Fruit fly (Drosophila melanogaster) whole organism, embryonic: ENCODE data around the gene ScpX.

Source experiments
- CG10209 ChIP-seq: fragments of 200-800 bp; sonication (Bioruptor generic); optimal IDR thresholded peaks from 3 replicates; lab custom pipeline; 2017; ENCODE audit warnings: missing biosample characterization, mild to moderate bottlenecking, missing genetic modification characterization, missing genetic modification reagents
- CG10267 ChIP-seq: fragments of 200-800 bp; sonication (Bioruptor generic); optimal IDR thresholded peaks from 2 replicates; lab custom pipeline; 2018; ENCODE audit warnings: missing biosample characterization, mild to moderate bottlenecking, missing genetic modification characterization, moderate library complexity
- CG10321 ChIP-seq: fragments of 200-800 bp; sonication (Bioruptor generic); IDR thresholded peaks from 2 replicates; pipeline ENCODE4 v1.3.6; 2022; ENCODE audit warnings: missing biosample characterization, missing genetic modification characterization
- CG10462 ChIP-seq: fragments of 200-800 bp; sonication (Bioruptor generic); optimal IDR thresholded peaks from 2 replicates; lab custom pipeline; 2016; ENCODE audit warnings: missing biosample characterization, missing genetic modification characterization
- CG11398 ChIP-seq: fragments of 200-800 bp; sonication (Bioruptor generic); optimal IDR thresholded peaks from 2 replicates; lab custom pipeline; 2016; ENCODE audit warnings: missing biosample characterization, missing genetic modification characterization
- CG17186 ChIP-seq: fragments of 200-800 bp; sonication (Bioruptor generic); optimal IDR thresholded peaks from 3 replicates; lab custom pipeline; 2017; ENCODE audit warnings: missing biosample characterization, missing genetic modification reagents, missing genetic modification characterization
- CG31441 ChIP-seq: fragments of 200-800 bp; sonication (Bioruptor generic); IDR thresholded peaks from 2 replicates; pipeline ENCODE4 v1.3.6; 2022; ENCODE audit warnings: missing biosample characterization, missing genetic modification characterization
- CG32767 ChIP-seq: fragments of 200-800 bp; sonication (Bioruptor generic); IDR thresholded peaks from 2 replicates; pipeline ENCODE4 v1.3.6; 2022; ENCODE audit warnings: missing biosample characterization, missing genetic modification characterization
- CG3281 ChIP-seq: fragments of 200-800 bp; sonication (Bioruptor generic); optimal IDR thresholded peaks from 3 replicates; lab custom pipeline; 2017; ENCODE audit warnings: missing biosample characterization, mild to moderate bottlenecking, missing genetic modification characterization
- CG6175 ChIP-seq: fragments of 200-800 bp; sonication (Bioruptor generic); IDR thresholded peaks from 3 replicates; pipeline ENCODE4 v1.3.6; 2022; ENCODE audit warnings: missing biosample characterization, missing genetic modification characterization
- CG7357 ChIP-seq: fragments of 200-800 bp; sonication (Bioruptor generic); IDR thresholded peaks from 3 replicates; pipeline ENCODE4 v1.3.6; 2022; ENCODE audit warnings: missing biosample characterization, missing genetic modification characterization
- CG7963 ChIP-seq: fragments of 200-800 bp; sonication (Bioruptor generic); IDR thresholded peaks from 3 replicates; pipeline ENCODE4 v1.3.6; 2022; ENCODE audit warnings: missing biosample characterization, missing genetic modification characterization; ENCODE audit not compliant: partially characterized antibody
- CG8359 ChIP-seq: fragments of 200-800 bp; sonication (Bioruptor generic); optimal IDR thresholded peaks from 2 replicates; lab custom pipeline; 2017; ENCODE audit warnings: missing biosample characterization, mild to moderate bottlenecking, missing genetic modification characterization, borderline replicate concordance
- CG8388 ChIP-seq: fragments of 200-800 bp; sonication (Bioruptor generic); optimal IDR thresholded peaks from 2 replicates; lab custom pipeline; 2019; ENCODE audit warnings: missing biosample characterization, mild to moderate bottlenecking, missing genetic modification characterization, moderate library complexity
- CG9876 ChIP-seq: fragments of 200-800 bp; sonication (Bioruptor generic); optimal IDR thresholded peaks from 2 replicates; lab custom pipeline; 2016; ENCODE audit warnings: missing biosample characterization, missing genetic modification characterization
- Camta ChIP-seq: fragments of 200-800 bp; sonication (Bioruptor generic); optimal IDR thresholded peaks from 2 replicates; lab custom pipeline; 2016; ENCODE audit warnings: missing biosample characterization, missing genetic modification characterization
- Eip74EF ChIP-seq, 2 experiments: fragments of 200-800 bp in 1 of 2; fragments of >200 bp in 1 of 2; sonication (Bioruptor generic) in 1 of 2; optimal IDR thresholded peaks; 2 replicates each; lab custom pipeline; 2017 to 2019; ENCODE audit warnings: missing biosample characterization in 2 of 2, missing genetic modification characterization in 2 of 2, mild to moderate bottlenecking in 1 of 2, moderate library complexity in 1 of 2
- Hr3 ChIP-seq: fragments of 200-800 bp; sonication (Bioruptor generic); optimal IDR thresholded peaks from 3 replicates; lab custom pipeline; 2016; ENCODE audit warnings: missing biosample characterization, missing genetic modification characterization
- Hr78 ChIP-seq, 2 experiments: fragments of 200-800 bp in 1 of 2; fragments of >200 bp in 1 of 2; sonication (Bioruptor generic) in 1 of 2; optimal IDR thresholded peaks; 2 replicates each; lab custom pipeline; 2017 to 2019; ENCODE audit warnings: missing biosample characterization in 2 of 2, missing genetic modification characterization in 2 of 2, mild to moderate bottlenecking in 1 of 2, moderate library complexity in 1 of 2
- Lpt ChIP-seq: fragments of >200 bp; optimal IDR thresholded peaks from 2 replicates; lab custom pipeline; 2018; ENCODE audit warnings: missing biosample characterization, missing genetic modification characterization
- Max ChIP-seq: fragments of 200-800 bp; sonication (Bioruptor generic); optimal IDR thresholded peaks from 2 replicates; lab custom pipeline; 2016; ENCODE audit warnings: missing biosample characterization, mild to moderate bottlenecking, missing genetic modification characterization
- Nf-YB ChIP-seq: fragments of 200-800 bp; sonication (Bioruptor generic); optimal IDR thresholded peaks from 3 replicates; lab custom pipeline; 2019; ENCODE audit warnings: missing biosample characterization, mild to moderate bottlenecking, missing genetic modification characterization, moderate library complexity
- Oaz ChIP-seq: fragments of 200-800 bp; sonication (Bioruptor generic); IDR thresholded peaks from 2 replicates; pipeline ENCODE4 v1.3.6; 2022; ENCODE audit warnings: missing biosample characterization, missing genetic modification characterization
- Poxn ChIP-seq: fragments of 200-800 bp; sonication (Bioruptor generic); IDR thresholded peaks from 2 replicates; pipeline ENCODE4 v1.3.6; 2022; ENCODE audit warnings: missing biosample characterization, missing genetic modification characterization
- Rx ChIP-seq: fragments of 200-800 bp; sonication (Bioruptor generic); IDR thresholded peaks from 2 replicates; pipeline ENCODE4 v1.3.6; 2022; ENCODE audit warnings: missing biosample characterization, missing genetic modification characterization
- Sry-β ChIP-seq: fragments of 200-800 bp; sonication (Bioruptor generic); optimal IDR thresholded peaks from 2 replicates; lab custom pipeline; 2018; ENCODE audit warnings: missing biosample characterization, mild to moderate bottlenecking, missing genetic modification characterization, moderate library complexity
- TFAM ChIP-seq: fragments of 200-800 bp; sonication (Bioruptor generic); optimal IDR thresholded peaks from 2 replicates; lab custom pipeline; 2017; ENCODE audit warnings: missing biosample characterization, missing genetic modification characterization, inconsistent platforms
- ato ChIP-seq: fragments of 200-800 bp; sonication (Bioruptor generic); IDR thresholded peaks from 2 replicates; pipeline ENCODE4 v1.3.6; 2022; ENCODE audit warnings: missing biosample characterization, missing genetic modification characterization; ENCODE audit not compliant: partially characterized antibody
- br ChIP-seq: fragments of >200 bp; optimal IDR thresholded peaks from 2 replicates; lab custom pipeline; 2017
- bsh ChIP-seq, 2 experiments: fragments of 200-800 bp; sonication (Bioruptor generic); optimal IDR thresholded peaks; 2 replicates each; lab custom pipeline; 2017 to 2018; ENCODE audit warnings: mild to moderate bottlenecking in 2 of 2, missing biosample characterization in 2 of 2, missing genetic modification characterization in 2 of 2, moderate library complexity in 1 of 2
- cad ChIP-seq: fragments of >200 bp; optimal IDR thresholded peaks from 2 replicates; lab custom pipeline; 2017; ENCODE audit warnings: missing biosample characterization, missing genetic modification characterization
- chinmo ChIP-seq: fragments of 200-800 bp; sonication (Bioruptor generic); IDR thresholded peaks from 4 replicates; pipeline ENCODE4 v1.3.6; 2022; ENCODE audit warnings: missing biosample characterization, missing genetic modification characterization; ENCODE audit not compliant: partially characterized antibody
- chm ChIP-seq: fragments of 200-800 bp; sonication (Bioruptor generic); IDR thresholded peaks from 2 replicates; pipeline ENCODE4 v1.3.6; 2022; ENCODE audit warnings: missing biosample characterization, missing genetic modification characterization
- crc ChIP-seq: fragments of 200-800 bp; sonication (Bioruptor generic); optimal IDR thresholded peaks from 2 replicates; lab custom pipeline; 2016; ENCODE audit warnings: missing biosample characterization, missing genetic modification characterization
- disco-r ChIP-seq: fragments of 200-800 bp; sonication (Bioruptor generic); optimal IDR thresholded peaks from 2 replicates; lab custom pipeline; 2016; ENCODE audit warnings: missing biosample characterization, missing genetic modification characterization
- jumu ChIP-seq: fragments of 200-800 bp; sonication (Bioruptor generic); optimal IDR thresholded peaks from 3 replicates; lab custom pipeline; 2016; ENCODE audit warnings: missing biosample characterization, missing genetic modification characterization
- lola ChIP-seq, 3 experiments: fragments of >200 bp in 2 of 3; fragments of 200-800 bp in 1 of 3; sonication (Bioruptor generic) in 1 of 3; optimal IDR thresholded peaks; 2 replicates each; lab custom pipeline; 2017 to 2019; ENCODE audit warnings: missing biosample characterization in 3 of 3, missing genetic modification characterization in 3 of 3, mild to moderate bottlenecking in 1 of 3, moderate library complexity in 1 of 3
- luna ChIP-seq: fragments of 200-800 bp; sonication (Bioruptor generic); optimal IDR thresholded peaks from 2 replicates; lab custom pipeline; 2016; ENCODE audit warnings: missing biosample characterization, missing genetic modification characterization
- pho ChIP-seq: fragments of 200-800 bp; sonication (Bioruptor generic); optimal IDR thresholded peaks from 2 replicates; lab custom pipeline; 2016; ENCODE audit warnings: missing biosample characterization, missing genetic modification characterization
- pita ChIP-seq: fragments of 200-800 bp; sonication (Bioruptor generic); optimal IDR thresholded peaks from 2 replicates; lab custom pipeline; 2017; ENCODE audit warnings: missing biosample characterization, mild to moderate bottlenecking, missing genetic modification characterization
- seq ChIP-seq: fragments of 200-800 bp; sonication (Bioruptor generic); IDR thresholded peaks from 2 replicates; pipeline ENCODE4 v1.3.6; 2022; ENCODE audit warnings: missing biosample characterization, missing genetic modification characterization
- slp2 ChIP-seq: fragments of 200-800 bp; sonication (Bioruptor generic); optimal IDR thresholded peaks from 2 replicates; lab custom pipeline; 2016; ENCODE audit warnings: missing biosample characterization, missing genetic modification characterization
- sna ChIP-seq: fragments of 200-800 bp; sonication (Bioruptor generic); IDR thresholded peaks from 2 replicates; pipeline ENCODE4 v1.3.6; 2022; ENCODE audit warnings: missing biosample characterization, missing genetic modification characterization; ENCODE audit not compliant: partially characterized antibody
- tin ChIP-seq: fragments of 200-800 bp; sonication (Bioruptor generic); optimal IDR thresholded peaks from 3 replicates; lab custom pipeline; 2016; ENCODE audit warnings: missing biosample characterization, missing genetic modification characterization
- tna ChIP-seq: fragments of 200-800 bp; sonication (Bioruptor generic); IDR thresholded peaks from 2 replicates; pipeline ENCODE4 v1.3.6; 2022; ENCODE audit warnings: missing biosample characterization, missing genetic modification characterization; ENCODE audit not compliant: partially characterized antibody
- ttk ChIP-seq: fragments of 200-800 bp; sonication (Bioruptor generic); IDR thresholded peaks from 2 replicates; pipeline ENCODE4 v2.1.2; 2022; ENCODE audit warnings: missing biosample characterization, missing genetic modification characterization
- wek ChIP-seq: fragments of 200-800 bp; sonication (Bioruptor generic); optimal IDR thresholded peaks from 3 replicates; lab custom pipeline; 2018; ENCODE audit warnings: missing biosample characterization, mild to moderate bottlenecking, missing genetic modification characterization, moderate library complexity
- z ChIP-seq: fragments of 200-800 bp; sonication (Bioruptor generic); IDR thresholded peaks from 3 replicates; pipeline ENCODE4 v1.3.6; 2022; ENCODE audit warnings: missing biosample characterization, missing genetic modification characterization
- zfh1 ChIP-seq: fragments of 200-800 bp; sonication (Bioruptor generic); IDR thresholded peaks from 3 replicates; pipeline ENCODE4 v1.3.6; 2022; ENCODE audit warnings: missing biosample characterization, missing genetic modification characterization

ScpX gene

DNA sequence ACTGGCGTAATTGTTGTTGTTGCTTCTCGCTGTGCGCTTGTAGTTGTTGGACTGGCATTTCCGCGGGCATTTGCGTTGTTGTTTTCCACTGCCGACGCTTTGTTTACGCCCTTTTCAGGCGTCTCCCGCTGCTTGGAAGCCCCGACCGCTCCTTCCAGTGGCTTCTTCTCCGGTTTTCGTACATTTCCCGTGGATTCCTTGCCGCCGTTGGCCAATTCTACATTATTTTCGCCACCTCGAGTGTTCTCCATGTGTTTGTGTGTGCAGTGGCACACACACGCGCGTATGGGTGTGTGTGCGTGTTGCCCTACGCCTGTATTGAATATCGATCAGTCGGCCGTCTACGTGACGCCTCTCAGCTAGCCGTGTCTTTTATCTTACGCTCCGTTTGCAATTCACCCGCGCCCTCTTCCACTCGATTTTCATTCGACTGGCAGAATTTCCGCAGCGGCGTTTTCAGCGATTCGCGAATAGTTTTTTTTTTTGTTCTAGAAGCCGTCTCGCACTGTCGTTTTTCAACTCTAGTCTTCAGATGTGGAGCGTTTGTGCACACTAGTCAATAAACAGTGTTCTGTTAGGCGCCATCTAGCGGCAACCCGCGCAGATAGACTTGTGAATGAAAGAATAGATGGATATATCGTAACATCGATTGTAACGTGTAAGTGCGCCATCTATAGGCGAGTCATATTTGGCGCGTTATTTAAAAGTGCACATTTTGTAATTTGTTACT lies 8.3 kb downstream of the ScpX start, which contains the start of gene CG10600 (continued):
- TF ChIP-seq sna, result peak; percentile 67
- TF ChIP-seq Sry-β (GFP tag; lab: Kevin White, UChicago), result no peak
- peak; percentile 40 for TF ChIP-seq CG10462 (GFP tag; lab: Kevin White, UChicago)
- TF ChIP-seq CG11398 (GFP tag; lab: Kevin White, UChicago), result peak; percentile 77
- TF ChIP-seq pho (GFP tag; lab: Kevin White, UChicago), result peak; percentile 88
- TF ChIP-seq ato, result peak; percentile 90
- TF ChIP-seq CG10321 (GFP tag; lab: Robert Waterston, UW), result 0 out of 2 replicates have a peak, but pooled peaks have one; percentile 51
- no peak for TF ChIP-seq Lpt
- peak; percentile 47 for TF ChIP-seq Nf-YB (GFP tag; lab: Kevin White, UChicago)
- no peak; the same call in 1 of the 2 replicates for TF ChIP-seq CG31441 (GFP tag; lab: Robert Waterston, UW)
- peak; percentile 98 for TF ChIP-seq CG10267 (tag; lab: Kevin White, UChicago)
- TF ChIP-seq jumu (GFP tag; lab: Kevin White, UChicago), result peak; percentile 92
- peak; percentile 85 for TF ChIP-seq Camta (GFP tag; lab: Kevin White, UChicago)
- TF ChIP-seq tna (GFP tag; lab: Robert Waterston, UW), result peak; percentile 75
- no peak for TF ChIP-seq z
- TF ChIP-seq CG10209 (GFP tag; lab: Kevin White, UChicago), result peak; percentile 78
- peak; percentile 78 for TF ChIP-seq crc (GFP tag; lab: Kevin White, UChicago)
- no peak for TF ChIP-seq Oaz
- TF ChIP-seq luna (GFP tag; lab: Kevin White, UChicago), result peak; percentile 70
- TF ChIP-seq Poxn, result no peak
- TF ChIP-seq pita (GFP tag; lab: Kevin White, UChicago), result peak; percentile 32
- TF ChIP-seq CG3281 (GFP tag; lab: Kevin White, UChicago), result peak; percentile 66
- no peak for TF ChIP-seq br (lab: Kevin White, UChicago)
- TF ChIP-seq CG32767 (GFP tag; lab: Robert Waterston, UW), result no peak; the same call in 1 of the 2 replicates
- no peak; the same call in 2 of the 3 replicates for TF ChIP-seq CG7357
- TF ChIP-seq cad (GFP tag; lab: Kevin White, UChicago), result no peak
- TF ChIP-seq CG8388, result no peak
- peak; percentile 89 for TF ChIP-seq tin (GFP tag; lab: Kevin White, UChicago)
- peak; percentile 60 for TF ChIP-seq ttk
- peak; percentile 45; the same call in 1 of the 2 replicates for TF ChIP-seq chm
- TF ChIP-seq Rx, result peak; percentile 60
- no peak for TF ChIP-seq Hr78 (GFP tag; optimal IDR thresholded peaks at IDR 0.05; lab: Kevin White, UChicago)
- peak; percentile 51; the same call in 1 of the 3 replicates for TF ChIP-seq CG6175
- peak; percentile 39 for TF ChIP-seq wek (GFP tag; lab: Kevin White, UChicago)
- peak; percentile 70 for TF ChIP-seq Max (GFP tag; lab: Kevin White, UChicago)
- peak; percentile 87 for TF ChIP-seq CG17186 (GFP tag; lab: Kevin White, UChicago)
- peak; percentile 38 for TF ChIP-seq CG8359 (GFP tag; lab: Kevin White, UChicago)
- TF ChIP-seq zfh1, result peak; percentile 78
- peak; percentile 81 for TF ChIP-seq Hr3 (GFP tag; lab: Kevin White, UChicago)
- peak; percentile 85 for TF ChIP-seq CG9876
- no peak for TF ChIP-seq seq
- peak; percentile 51 to 56 for TF ChIP-seq bsh (GFP tag; optimal IDR thresholded peaks at IDR 0.05; lab: Kevin White, UChicago)
- peak; percentile 66 for TF ChIP-seq disco-r (GFP tag; lab: Kevin White, UChicago)
- no peak for TF ChIP-seq Eip74EF (GFP tag; optimal IDR thresholded peaks at IDR 0.05; lab: Kevin White, UChicago)
- peak; percentile 72 for TF ChIP-seq CG7963
- no peak for TF ChIP-seq TFAM (GFP tag; lab: Kevin White, UChicago)
- peak in 1 of 3 experiments; percentile 32 for TF ChIP-seq lola (GFP tag; optimal IDR thresholded peaks at IDR 0.05; lab: Kevin White, UChicago)
- TF ChIP-seq chinmo, result peak; percentile 93
- TF ChIP-seq slp2 (GFP tag; lab: Kevin White, UChicago), result peak; percentile 63
